Fruit fly (Drosophila melanogaster): ENCODE measurements around the gene Tdh.

Gene Tdh

DNA sequence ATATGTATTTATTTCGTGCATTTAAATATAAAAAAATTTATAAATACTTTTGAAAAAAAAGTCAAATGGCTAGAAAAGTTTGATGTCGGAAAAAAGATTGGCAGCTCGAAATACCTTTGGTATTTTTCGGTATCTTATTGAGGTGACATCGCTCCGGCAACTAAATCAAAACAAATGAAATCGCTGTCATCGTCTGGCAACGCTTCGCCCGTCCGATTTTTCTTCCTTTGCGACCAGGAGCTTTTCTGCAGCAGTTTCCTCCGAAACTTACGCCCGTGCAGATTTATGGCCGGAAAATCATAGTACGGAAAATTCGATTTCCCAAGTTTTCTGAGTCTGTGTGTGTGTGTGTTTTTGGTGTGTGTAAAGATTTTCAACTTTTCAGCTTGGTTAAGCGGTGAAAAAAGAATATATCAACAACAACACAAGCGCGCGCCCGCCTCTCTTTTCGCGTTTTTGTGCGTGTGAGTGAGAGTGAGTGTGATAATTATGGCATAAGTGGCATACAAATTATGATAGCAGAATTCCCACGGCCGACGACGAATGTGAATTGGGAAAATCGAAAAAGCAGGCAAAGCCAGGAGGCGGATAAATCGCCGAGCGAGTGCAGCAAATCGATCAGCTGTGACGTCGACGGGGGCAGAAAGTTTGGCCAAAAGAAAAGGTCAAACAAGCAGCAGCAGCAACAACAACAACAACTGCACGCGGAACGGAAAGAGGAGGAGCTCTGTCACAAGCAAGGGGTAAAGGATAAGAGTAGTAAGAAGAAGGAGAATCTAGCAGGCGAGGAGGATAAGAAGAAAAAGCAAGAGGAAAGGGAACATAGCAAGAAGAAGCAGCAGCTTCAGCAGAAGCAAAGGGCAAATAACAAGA, 30.6 kb downstream of the Tdh start, which contains the start of gene CG32425 (continued):
- TF ChIP-seq CG5180 (GFP tag; optimal IDR thresholded peaks at IDR 0.05) (no peak), maf-S (GFP tag; optimal IDR thresholded peaks at IDR 0.05) (no peak), Ssrp (tag; optimal IDR thresholded peaks at IDR 0.05) (no peak), odd (GFP tag; optimal IDR thresholded peaks at IDR 0.05) (no peak), pho (GFP tag; optimal IDR thresholded peaks at IDR 0.05) (no peak), CG10565 (GFP tag; optimal IDR thresholded peaks at IDR 0.05) (no peak), CG31365 (tag; optimal IDR thresholded peaks at IDR 0.05) (no peak), CG10462 (GFP tag; optimal IDR thresholded peaks at IDR 0.05) (no peak), yki (optimal IDR thresholded peaks at IDR 0.05) (no peak), exex (tag; optimal IDR thresholded peaks at IDR 0.05) (peak; percentile 80), vnd (GFP tag; IDR thresholded peaks at IDR 0.05; ENCODE audit: partially characterized antibody) (no peak), so (GFP tag; IDR thresholded peaks at IDR 0.05) (no peak), Side (GFP tag; optimal IDR thresholded peaks at IDR 0.05) (no peak), Jarid2 (GFP tag; optimal IDR thresholded peaks at IDR 0.05) (no peak), CG16863 (GFP tag; optimal IDR thresholded peaks at IDR 0.05) (no peak), CG1233 (GFP tag; optimal IDR thresholded peaks at IDR 0.05) (no peak), zen (tag; optimal IDR thresholded peaks at IDR 0.05) (no peak), HLH4C (GFP tag; IDR thresholded peaks at IDR 0.05; ENCODE audit: partially characterized antibody) (no peak), fd3F (GFP tag; optimal IDR thresholded peaks at IDR 0.05) (no peak), CG17186 (GFP tag; optimal IDR thresholded peaks at IDR 0.05) (no peak), CG17328 (GFP tag; IDR thresholded peaks at IDR 0.05) (no peak), pnt (GFP tag; optimal IDR thresholded peaks at IDR 0.05) (no peak), CG7745 (tag; optimal IDR thresholded peaks at IDR 0.05) (no peak), ci (GFP tag; IDR thresholded peaks at IDR 0.05) (no peak), CG14667 (GFP tag; IDR thresholded peaks at IDR 0.05) (no peak), NfI (GFP tag; optimal IDR thresholded peaks at IDR 0.05) (no peak), onecut (GFP tag; IDR thresholded peaks at IDR 0.05) (0 out of 2 replicates have a peak, but pooled peaks have one; percentile 27), Ets65A (GFP tag) (peak; percentile 84), gem (tag; optimal IDR thresholded peaks at IDR 0.05) (peak; percentile 48), CG3407 (GFP tag; optimal IDR thresholded peaks at IDR 0.05) (no peak), CG13894 (tag; optimal IDR thresholded peaks at IDR 0.05) (no peak), CG1603 (tag; optimal IDR thresholded peaks at IDR 0.05) (peak; percentile 48), ato (GFP tag; IDR thresholded peaks at IDR 0.05; ENCODE audit: partially characterized antibody) (no peak), ems (GFP tag; optimal IDR thresholded peaks at IDR 0.05) (no peak), MBD-R2 (GFP tag; IDR thresholded peaks at IDR 0.05) (peak; percentile 62), CG12219 (GFP tag; optimal IDR thresholded peaks at IDR 0.05) (no peak), bab2 (GFP tag; optimal IDR thresholded peaks at IDR 0.05) (no peak), CG34422 (GFP tag; IDR thresholded peaks at IDR 0.05) (peak; percentile 55; the same call in 2 of the 3 replicates), HmgZ (tag; optimal IDR thresholded peaks at IDR 0.05) (peak; percentile 15), Hr78 (GFP tag; optimal IDR thresholded peaks at IDR 0.05) (peak in 1 of 2 experiments; percentile 63), Dref (GFP tag; IDR thresholded peaks at IDR 0.05) (no peak), CG17912 (GFP tag; optimal IDR thresholded peaks at IDR 0.05) (no peak), HLH54F (GFP tag; optimal IDR thresholded peaks at IDR 0.05) (no peak), Six4 (GFP tag; optimal IDR thresholded peaks at IDR 0.05) (no peak), Hmx (GFP tag; optimal IDR thresholded peaks at IDR 0.05) (no peak), CG15601 (tag; optimal IDR thresholded peaks at IDR 0.05) (no peak), her (GFP tag; optimal IDR thresholded peaks at IDR 0.05) (no peak), Doc3 (GFP tag; IDR thresholded peaks at IDR 0.05; ENCODE audit: partially characterized antibody) (no peak), CG9727 (GFP tag; optimal IDR thresholded peaks at IDR 0.05) (no peak)
